Worm (Caenorhabditis elegans): Measurements from ENCODE around the gene str-188.

- no peak for TF ChIP-seq aly-1 (tag; optimal IDR thresholded peaks at IDR 0.05)
- no peak for TF ChIP-seq hmg-4 (GFP tag; optimal IDR thresholded peaks at IDR 0.05)
Measured at ce11 chrV:9696715-9697114, 19.8 kb upstream of the str-188 start, which contains the start of gene her-1.

Data from whole organism, early embryonic.